Fruit fly (Drosophila melanogaster) Kc167 (cell line): ENCODE measurements around the gene mgl.

Source experiments
- psq ChIP-seq: fragments of >200 bp; optimal IDR thresholded peaks from 2 replicates; lab custom pipeline; 2017; ENCODE audit warnings: missing external identifiers
- ttk ChIP-seq: sonication (Bioruptor generic); optimal IDR thresholded peaks from 2 replicates; lab custom pipeline; 2017; ENCODE audit warnings: missing external identifiers

dm6 chrX:9497123-9497522, 2.8 kb downstream of the mgl start:
- TF ChIP-seq ttk (lab: Kevin White, UChicago): no peak
- no peak for TF ChIP-seq psq (lab: Kevin White, UChicago)
